Fruit fly (Drosophila melanogaster) whole organism, embryonic: ENCODE data around the gene CG6431.

Experiments used
- Antp ChIP-seq: fragments of 200-800 bp; sonication (Bioruptor generic); optimal IDR thresholded peaks from 3 replicates; lab custom pipeline; 2016; ENCODE audit warnings: missing biosample characterization, missing genetic modification characterization
- Awh ChIP-seq: fragments of 200-800 bp; sonication (Bioruptor generic); IDR thresholded peaks from 2 replicates; pipeline ENCODE4, ENCODE4 v1.3.6; 2022; ENCODE audit warnings: missing biosample characterization, missing genetic modification characterization
- CG10147 ChIP-seq: fragments of 200-800 bp; sonication (Bioruptor generic); optimal IDR thresholded peaks from 2 replicates; lab custom pipeline; 2019; ENCODE audit warnings: missing biosample characterization, mild to moderate bottlenecking, missing genetic modification characterization, moderate library complexity
- CG11398 ChIP-seq: fragments of 200-800 bp; sonication (Bioruptor generic); optimal IDR thresholded peaks from 2 replicates; lab custom pipeline; 2016; ENCODE audit warnings: missing biosample characterization, missing genetic modification characterization
- CG11504 ChIP-seq: fragments of 200-800 bp; sonication (Bioruptor generic); optimal IDR thresholded peaks from 3 replicates; lab custom pipeline; 2019; ENCODE audit warnings: missing biosample characterization, mild to moderate bottlenecking, missing genetic modification characterization, moderate library complexity
- CG11696 ChIP-seq: fragments of 200-800 bp; sonication (Bioruptor generic); IDR thresholded peaks from 2 replicates; pipeline ENCODE4 v1.3.6; 2022; ENCODE audit warnings: missing biosample characterization, missing genetic modification characterization
- CG1603 ChIP-seq: fragments of 200-800 bp; sonication (Bioruptor generic); optimal IDR thresholded peaks from 2 replicates; lab custom pipeline; 2019; ENCODE audit warnings: missing biosample characterization, mild to moderate bottlenecking, missing genetic modification characterization, moderate library complexity
- CG18011 ChIP-seq: fragments of 200-800 bp; sonication (Bioruptor generic); optimal IDR thresholded peaks from 2 replicates; lab custom pipeline; 2017; ENCODE audit warnings: missing biosample characterization, missing genetic modification characterization, mild to moderate bottlenecking, moderate library complexity, missing genotype
- CG1832 ChIP-seq: fragments of 200-800 bp; sonication (Bioruptor generic); optimal IDR thresholded peaks from 2 replicates; lab custom pipeline; 2017; ENCODE audit warnings: missing biosample characterization, mild to moderate bottlenecking, missing genetic modification characterization, inconsistent platforms
- CG18476 ChIP-seq: fragments of 200-800 bp; sonication (Bioruptor generic); optimal IDR thresholded peaks from 2 replicates; lab custom pipeline; 2016; ENCODE audit warnings: missing biosample characterization, mild to moderate bottlenecking, missing genetic modification characterization
- CG2129 ChIP-seq: fragments of 200-800 bp; sonication (Bioruptor generic); IDR thresholded peaks from 2 replicates; pipeline ENCODE4 v1.3.6; 2022; ENCODE audit warnings: missing biosample characterization, missing genetic modification characterization; ENCODE audit not compliant: partially characterized antibody
- CG2712 ChIP-seq: fragments of 200-800 bp; optimal IDR thresholded peaks from 3 replicates; lab custom pipeline; 2019; ENCODE audit warnings: missing biosample characterization, mild to moderate bottlenecking, missing genetic modification characterization, moderate library complexity
- CG42726 ChIP-seq: fragments of 200-800 bp; sonication (Bioruptor generic); IDR thresholded peaks from 2 replicates; pipeline ENCODE4 v1.3.6; 2022; ENCODE audit warnings: missing biosample characterization, missing genetic modification characterization; ENCODE audit not compliant: partially characterized antibody
- CG6765 ChIP-seq: fragments of 200-800 bp; sonication (Bioruptor generic); optimal IDR thresholded peaks from 3 replicates; lab custom pipeline; 2017; ENCODE audit warnings: missing biosample characterization, mild to moderate bottlenecking, missing genetic modification characterization
- CG6854 ChIP-seq: fragments of 200-800 bp; sonication (Bioruptor generic); optimal IDR thresholded peaks from 3 replicates; lab custom pipeline; 2017; ENCODE audit warnings: missing biosample characterization, mild to moderate bottlenecking, missing genetic modification characterization
- CG7271 ChIP-seq: fragments of 200-800 bp; sonication (Bioruptor generic); optimal IDR thresholded peaks from 2 replicates; lab custom pipeline; 2018; ENCODE audit warnings: missing biosample characterization, mild to moderate bottlenecking, missing genetic modification characterization, moderate library complexity
- CG7987 ChIP-seq: fragments of 200-800 bp; sonication (Bioruptor generic); optimal IDR thresholded peaks from 2 replicates; lab custom pipeline; 2018; ENCODE audit warnings: missing biosample characterization, mild to moderate bottlenecking, missing genetic modification characterization, moderate library complexity
- CG9609 ChIP-seq: fragments of 200-800 bp; sonication (Bioruptor generic); optimal IDR thresholded peaks from 3 replicates; lab custom pipeline; 2016; ENCODE audit warnings: missing biosample characterization, missing genetic modification characterization
- CoRest ChIP-seq: fragments of 200-800 bp; sonication (Bioruptor generic); optimal IDR thresholded peaks from 3 replicates; lab custom pipeline; 2018; ENCODE audit warnings: missing biosample characterization, mild to moderate bottlenecking, missing genetic modification characterization, moderate library complexity
- D ChIP-seq, 2 experiments: fragments of 200-800 bp in 1 of 2; fragments of >200 bp in 1 of 2; sonication (Bioruptor generic) in 1 of 2; optimal IDR thresholded peaks; 2 replicates in 1 of 2; 3 replicates in 1 of 2; lab custom pipeline; 2017; ENCODE audit warnings: mild to moderate bottlenecking in 1 of 2, missing biosample characterization in 1 of 2, missing genetic modification characterization in 1 of 2, missing genetic modification reagents in 1 of 2
- Doc2 ChIP-seq: fragments of 200-800 bp; sonication (Bioruptor generic); IDR thresholded peaks from 2 replicates; pipeline ENCODE4 v1.3.6; 2022; ENCODE audit warnings: missing biosample characterization, missing genetic modification characterization
- Hr3 ChIP-seq: fragments of 200-800 bp; sonication (Bioruptor generic); optimal IDR thresholded peaks from 3 replicates; lab custom pipeline; 2016; ENCODE audit warnings: missing biosample characterization, missing genetic modification characterization
- Meics ChIP-seq: fragments of 200-800 bp; sonication (Bioruptor generic); optimal IDR thresholded peaks from 2 replicates; lab custom pipeline; 2017; ENCODE audit warnings: missing biosample characterization, mild to moderate bottlenecking, missing genetic modification characterization
- Mrtf ChIP-seq: fragments of 200-800 bp; sonication (Bioruptor generic); IDR thresholded peaks from 3 replicates; pipeline ENCODE4 v1.3.6; 2022; ENCODE audit warnings: missing biosample characterization, missing genetic modification characterization
- NC2α ChIP-seq: fragments of 200-800 bp; sonication (Bioruptor generic); optimal IDR thresholded peaks from 2 replicates; lab custom pipeline; 2016; ENCODE audit warnings: missing biosample characterization, missing genetic modification characterization
- Nf-YA ChIP-seq: fragments of 200-800 bp; sonication (Bioruptor generic); IDR thresholded peaks from 2 replicates; pipeline ENCODE4 v1.3.6; 2022; ENCODE audit warnings: missing biosample characterization, missing genetic modification characterization
- Nf-YB ChIP-seq: fragments of 200-800 bp; sonication (Bioruptor generic); optimal IDR thresholded peaks from 3 replicates; lab custom pipeline; 2019; ENCODE audit warnings: missing biosample characterization, mild to moderate bottlenecking, missing genetic modification characterization, moderate library complexity
- Stat92E ChIP-seq, 3 experiments: fragments of >200 bp in 2 of 3; fragments of 200-800 bp in 1 of 3; sonication (Bioruptor generic) in 1 of 3; optimal IDR thresholded peaks; 2 replicates each; lab custom pipeline; 2017 to 2019; ENCODE audit warnings: missing biosample characterization in 3 of 3, missing genetic modification characterization in 3 of 3, mild to moderate bottlenecking in 1 of 3, moderate library complexity in 1 of 3
- ab ChIP-seq: fragments of 200-800 bp; sonication (Bioruptor generic); optimal IDR thresholded peaks from 2 replicates; lab custom pipeline; 2016; ENCODE audit warnings: missing biosample characterization, missing genetic modification characterization
- bigmax ChIP-seq: fragments of 200-800 bp; sonication (Bioruptor generic); optimal IDR thresholded peaks from 2 replicates; lab custom pipeline; 2018; ENCODE audit warnings: missing biosample characterization, mild to moderate bottlenecking, missing genetic modification characterization
- bowl ChIP-seq: fragments of 200-800 bp; sonication (Bioruptor generic); IDR thresholded peaks from 2 replicates; pipeline ENCODE4 v1.3.6; 2022; ENCODE audit warnings: missing biosample characterization, missing genetic modification characterization
- caup ChIP-seq: fragments of 200-800 bp; sonication (Bioruptor generic); optimal IDR thresholded peaks from 3 replicates; lab custom pipeline; 2017; ENCODE audit warnings: missing biosample characterization, mild to moderate bottlenecking, missing genetic modification characterization, moderate library complexity; ENCODE audit not compliant: severe bottlenecking
- chm ChIP-seq: fragments of 200-800 bp; sonication (Bioruptor generic); IDR thresholded peaks from 2 replicates; pipeline ENCODE4 v1.3.6; 2022; ENCODE audit warnings: missing biosample characterization, missing genetic modification characterization
- fru ChIP-seq: fragments of >200 bp; optimal IDR thresholded peaks from 2 replicates; lab custom pipeline; 2017
- gfzf ChIP-seq: fragments of 200-800 bp; sonication (Bioruptor generic); optimal IDR thresholded peaks from 2 replicates; lab custom pipeline; 2016; ENCODE audit warnings: missing biosample characterization, mild to moderate bottlenecking, missing genetic modification characterization, moderate library complexity
- hb ChIP-seq: fragments of 200-800 bp; sonication (Bioruptor generic); IDR thresholded peaks from 3 replicates; pipeline ENCODE4 v1.3.6; 2022; ENCODE audit warnings: missing biosample characterization, missing genetic modification characterization; ENCODE audit not compliant: partially characterized antibody
- ind ChIP-seq: fragments of 200-800 bp; sonication (Bioruptor generic); optimal IDR thresholded peaks from 3 replicates; lab custom pipeline; 2016; ENCODE audit warnings: missing biosample characterization, missing genetic modification characterization
- lmd ChIP-seq: fragments of 200-800 bp; sonication (Bioruptor generic); IDR thresholded peaks from 2 replicates; pipeline ENCODE4 v1.3.6; 2022; ENCODE audit warnings: missing biosample characterization, missing genetic modification characterization
- pb ChIP-seq: fragments of 200-800 bp; sonication (Bioruptor generic); optimal IDR thresholded peaks from 3 replicates; lab custom pipeline; 2016; ENCODE audit warnings: missing biosample characterization, missing genetic modification characterization
- repo ChIP-seq: fragments of 200-800 bp; sonication (Bioruptor generic); optimal IDR thresholded peaks from 2 replicates; lab custom pipeline; 2016; ENCODE audit warnings: missing biosample characterization, missing genetic modification characterization
- row ChIP-seq: fragments of 200-800 bp; sonication (Bioruptor generic); IDR thresholded peaks from 3 replicates; pipeline ENCODE4 v1.3.6; 2022; ENCODE audit warnings: missing biosample characterization, missing genetic modification characterization
- run ChIP-seq: fragments of 200-800 bp; sonication (Bioruptor generic); optimal IDR thresholded peaks from 3 replicates; lab custom pipeline; 2018; ENCODE audit warnings: missing biosample characterization, mild to moderate bottlenecking, missing genetic modification characterization
- scrt ChIP-seq: fragments of 200-800 bp; sonication (Bioruptor generic); optimal IDR thresholded peaks from 2 replicates; lab custom pipeline; 2018; ENCODE audit warnings: missing biosample characterization, mild to moderate bottlenecking, missing genetic modification characterization, moderate library complexity
- sna ChIP-seq: fragments of 200-800 bp; sonication (Bioruptor generic); IDR thresholded peaks from 2 replicates; pipeline ENCODE4 v1.3.6; 2022; ENCODE audit warnings: missing biosample characterization, missing genetic modification characterization; ENCODE audit not compliant: partially characterized antibody
- tup ChIP-seq: fragments of 200-800 bp; sonication (Bioruptor generic); optimal IDR thresholded peaks from 2 replicates; lab custom pipeline; 2016; ENCODE audit warnings: missing biosample characterization, mild to moderate bottlenecking, missing genetic modification characterization, moderate library complexity
- tx ChIP-seq: fragments of 200-800 bp; sonication (Bioruptor generic); optimal IDR thresholded peaks from 2 replicates; lab custom pipeline; 2016; ENCODE audit warnings: missing biosample characterization, missing genetic modification characterization
- zfh1 ChIP-seq: fragments of 200-800 bp; sonication (Bioruptor generic); IDR thresholded peaks from 3 replicates; pipeline ENCODE4 v1.3.6; 2022; ENCODE audit warnings: missing biosample characterization, missing genetic modification characterization

Gene CG6431

dm6 chr2L:10751879-10752620 is 28.0 kb downstream of the CG6431 start (continued):
- TF ChIP-seq pb (GFP tag; lab: Kevin White, UChicago) (peak; percentile 72), NC2α (GFP tag; lab: Kevin White, UChicago) (peak; percentile 96), D (optimal IDR thresholded peaks at IDR 0.05; lab: Kevin White, UChicago) (no peak), D (GFP tag; optimal IDR thresholded peaks at IDR 0.05; lab: Kevin White, UChicago) (peak; percentile 93), CG11504 (tag; lab: Kevin White, UChicago) (peak; percentile 78), Antp (GFP tag; lab: Kevin White, UChicago) (peak; percentile 74), lmd (GFP tag; lab: Robert Waterston, UW) (peak; percentile 28), Meics (GFP tag; lab: Kevin White, UChicago) (peak; percentile 63), tup (peak; percentile 86), CG7987 (GFP tag; lab: Kevin White, UChicago) (peak; percentile 93), Awh (peak; percentile 96), chm (GFP tag; lab: Robert Waterston, UW) (peak; percentile 92; the same call in 1 of the 2 replicates), CG11398 (GFP tag; lab: Kevin White, UChicago) (peak; percentile 96), CG2712 (tag; lab: Kevin White, UChicago) (peak; percentile 83), Hr3 (GFP tag; lab: Kevin White, UChicago) (peak; percentile 65), bigmax (peak; percentile 69), CG2129 (GFP tag; lab: Robert Waterston, UW) (no peak), scrt (GFP tag; lab: Kevin White, UChicago) (peak; percentile 48), hb (no peak), fru (lab: Kevin White, UChicago) (no peak), Nf-YA (GFP tag; lab: Robert Waterston, UW) (peak; percentile 75), gfzf (GFP tag; lab: Kevin White, UChicago) (peak; percentile 18), bowl (GFP tag; lab: Robert Waterston, UW) (0 out of 2 replicates have a peak, but pooled peaks have one; percentile 32), CG42726 (no peak), caup (peak; percentile 90), CG1603 (tag; lab: Kevin White, UChicago) (peak; percentile 97), CG10147 (GFP tag; lab: Kevin White, UChicago) (peak; percentile 47), CG18011 (GFP tag; lab: Kevin White, UChicago) (peak; percentile 35), CoRest (tag; lab: Kevin White, UChicago) (peak; percentile 89), Mrtf (GFP tag; lab: Robert Waterston, UW) (peak; percentile 79), row (GFP tag; lab: Robert Waterston, UW) (peak; percentile 42; the same call in 1 of the 3 replicates), CG1832 (GFP tag; lab: Kevin White, UChicago) (no peak), CG9609 (peak; percentile 80), Nf-YB (GFP tag; lab: Kevin White, UChicago) (peak; percentile 69), repo (GFP tag; lab: Kevin White, UChicago) (peak; percentile 90), CG7271 (peak; percentile 88), Stat92E (GFP tag; optimal IDR thresholded peaks at IDR 0.05; lab: Kevin White, UChicago) (peak in 1 of 3 experiments; percentile 31), CG6854 (GFP tag; lab: Kevin White, UChicago) (peak; percentile 75), CG6765 (GFP tag; lab: Kevin White, UChicago) (peak; percentile 56), Doc2 (GFP tag; lab: Robert Waterston, UW) (0 out of 2 replicates have a peak, but pooled peaks have one; percentile 52), ab (peak; percentile 18), sna (GFP tag; lab: Robert Waterston, UW) (no peak), run (tag; lab: Kevin White, UChicago) (peak; percentile 23), CG18476 (peak; percentile 73), zfh1 (GFP tag; lab: Robert Waterston, UW) (peak; percentile 95), CG11696 (peak; percentile 84), tx (GFP tag; lab: Kevin White, UChicago) (peak; percentile 64), ind (GFP tag; lab: Kevin White, UChicago) (peak; percentile 36)
